Fruit fly (Drosophila melanogaster) whole organism: ENCODE data around the gene Atg101.

Experiments
- CG8478 ChIP-seq: fragments of >200 bp; optimal IDR thresholded peaks from 2 replicates; lab custom pipeline; 2018; ENCODE audit warnings: inconsistent platforms
- Dll ChIP-seq: fragments of >200 bp; optimal IDR thresholded peaks from 2 replicates; lab custom pipeline; 2017
- EcR ChIP-seq, 2 experiments: fragments of >200 bp; optimal IDR thresholded peaks; 2 replicates each; lab custom pipeline; 2017; ENCODE audit warnings: missing biosample characterization in 2 of 2, missing genetic modification characterization in 2 of 2, missing genetic modification reagents in 2 of 2
- pan ChIP-seq: fragments of >200 bp; optimal IDR thresholded peaks from 2 replicates; lab custom pipeline; 2017
- psq ChIP-seq: fragments of >200 bp; optimal IDR thresholded peaks from 2 replicates; lab custom pipeline; 2017
- usp ChIP-seq: fragments of >200 bp; optimal IDR thresholded peaks from 2 replicates; lab custom pipeline; 2017; ENCODE audit warnings: missing biosample characterization, missing genetic modification characterization, mixed read lengths

DNA sequence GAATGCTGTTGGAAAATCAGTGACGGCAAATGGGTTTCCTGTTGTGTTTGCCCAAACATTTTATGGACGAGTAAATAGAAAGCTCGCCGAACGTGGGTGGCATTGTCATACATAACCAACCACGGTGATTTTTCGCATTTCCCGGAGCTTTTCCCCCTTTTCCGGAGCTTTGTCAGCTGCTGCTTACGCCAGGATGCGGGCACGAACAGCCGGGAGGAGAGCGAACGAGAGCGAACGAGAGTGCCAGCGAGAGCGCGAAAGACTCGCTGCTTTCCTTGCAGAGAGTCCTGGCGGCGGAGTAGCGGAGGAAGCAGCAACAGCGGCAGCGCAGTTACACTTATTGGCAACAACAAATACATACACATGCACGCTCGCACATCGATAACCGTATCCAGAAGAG lies 14.9 kb downstream of the Atg101 start, which contains the start of gene CG7058:
- TF ChIP-seq pan (lab: Kevin White, UChicago) (no peak), Dll (lab: Kevin White, UChicago) (no peak), usp (no peak), CG8478 (lab: Kevin White, UChicago) (no peak), psq (lab: Kevin White, UChicago) (no peak), EcR (GFP tag; optimal IDR thresholded peaks at IDR 0.05; lab: Kevin White, UChicago) (no peak)
